Worm (Caenorhabditis elegans) whole organism, L2 larva: ENCODE measurements around the gene egl-1.

ENCODE experiments used
- R02D3.7 ChIP-seq: fragments of 150-350 bp; optimal IDR thresholded peaks from 2 replicates; lab custom pipeline; 2014; ENCODE audit warnings: missing biosample characterization, missing genetic modification characterization
- alr-1 ChIP-seq: fragments of 150-350 bp; optimal IDR thresholded peaks from 2 replicates; lab custom pipeline; 2014; ENCODE audit warnings: missing biosample characterization, missing genetic modification characterization
- ama-1 ChIP-seq: fragments of 150-350 bp; optimal IDR thresholded peaks from 2 replicates; lab custom pipeline; 2018; ENCODE audit warnings: inconsistent platforms
- ceh-82 ChIP-seq: fragments of 150-350 bp; optimal IDR thresholded peaks from 2 replicates; lab custom pipeline; 2014; ENCODE audit warnings: missing biosample characterization, missing genetic modification characterization
- lin-39 ChIP-seq: fragments of 150-350 bp; optimal IDR thresholded peaks from 2 replicates; lab custom pipeline; 2014; ENCODE audit warnings: missing biosample characterization, missing genetic modification reagents, missing genetic modification characterization
- mdl-1 ChIP-seq, 2 experiments: fragments of 150-350 bp in 1 of 2; sonication (generic microtip) in 1 of 2; optimal IDR thresholded peaks; 2 replicates each; lab custom pipeline; 2017; ENCODE audit warnings: missing biosample characterization in 2 of 2, missing genetic modification characterization in 2 of 2
- nhr-12 ChIP-seq: fragments of 150-350 bp; optimal IDR thresholded peaks from 2 replicates; lab custom pipeline; 2014; ENCODE audit warnings: missing biosample characterization, missing genetic modification characterization
- nhr-23 ChIP-seq: fragments of 150-350 bp; optimal IDR thresholded peaks from 2 replicates; lab custom pipeline; 2014; ENCODE audit warnings: missing biosample characterization, missing genetic modification reagents, missing genetic modification characterization
- snpc-4 ChIP-seq: fragments of 150-350 bp; optimal IDR thresholded peaks from 2 replicates; lab custom pipeline; 2014; ENCODE audit warnings: missing biosample characterization, missing genetic modification characterization
- unc-39 ChIP-seq: fragments of 150-350 bp; optimal IDR thresholded peaks from 2 replicates; lab custom pipeline; 2014; ENCODE audit warnings: missing biosample characterization, missing genetic modification characterization
- zag-1 ChIP-seq: fragments of 150-350 bp; optimal IDR thresholded peaks from 2 replicates; lab custom pipeline; 2014; ENCODE audit warnings: missing biosample characterization, missing genetic modification characterization

ce11 chrV:14464368-14464767 lies 32.2 kb upstream of the egl-1 start, which contains the start of gene F08H9.4:
- TF ChIP-seq ama-1 (lab: Kevin White, UChicago) (no peak), snpc-4 (tag; lab: Kevin White, UChicago) (no peak), alr-1 (tag; lab: Kevin White, UChicago) (no peak), mdl-1 (tag; optimal IDR thresholded peaks at IDR 0.05; lab: Kevin White, UChicago) (no peak), nhr-12 (tag; lab: Kevin White, UChicago) (no peak), unc-39 (tag; lab: Kevin White, UChicago) (no peak), ceh-82 (tag; lab: Kevin White, UChicago) (no peak), R02D3.7 (tag; lab: Kevin White, UChicago) (no peak), lin-39 (tag; lab: Kevin White, UChicago) (no peak), zag-1 (tag; lab: Kevin White, UChicago) (no peak), nhr-23 (no peak)
